Worm (Caenorhabditis elegans): ENCODE results near the gene F56A8.3.

The F56A8.3 gene

DNA sequence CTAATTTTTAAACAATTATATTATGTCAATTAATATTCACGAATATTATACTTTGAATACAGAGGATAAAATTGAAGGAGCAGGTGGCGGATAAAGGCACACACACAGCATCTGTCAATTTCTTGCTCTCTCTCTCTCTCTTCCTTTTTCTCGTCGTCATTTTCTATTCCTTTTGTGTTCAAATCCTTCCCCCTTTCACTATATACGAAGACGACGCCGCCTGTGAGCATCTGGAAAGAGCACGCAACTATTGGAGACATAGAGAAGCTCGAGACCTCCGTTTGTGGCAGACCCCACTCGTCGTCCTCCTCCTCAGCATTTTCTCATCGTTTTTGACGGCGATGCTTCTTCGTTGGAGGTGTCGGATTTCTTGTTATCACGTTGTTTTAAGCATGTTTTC, 1.5 kb downstream of the F56A8.3 start:
- peak; percentile 45 to 57 for TF ChIP-seq efl-1 (optimal IDR thresholded peaks at IDR 0.05)
- TF ChIP-seq efl-1 (GFP tag; optimal IDR thresholded peaks at IDR 0.05 in 1 of 2), result peak in 1 of 2 experiments; percentile 28
- no peak for TF ChIP-seq pqm-1 (tag; optimal IDR thresholded peaks at IDR 0.05)
- TF ChIP-seq unc-86 (tag; optimal IDR thresholded peaks at IDR 0.05), result peak; percentile 37
- TF ChIP-seq elt-3 (tag; optimal IDR thresholded peaks at IDR 0.05), result no peak
- TF ChIP-seq efl-3 (GFP tag; optimal IDR thresholded peaks at IDR 0.05), result no peak
- TF ChIP-seq fos-1 (tag; optimal IDR thresholded peaks at IDR 0.05), result no peak
- TF ChIP-seq pax-3 (tag; optimal IDR thresholded peaks at IDR 0.05), result no peak
- TF ChIP-seq ceh-88 (GFP tag; IDR thresholded peaks at IDR 0.05), result no peak
- peak in 1 of 2 experiments; percentile 29 for TF ChIP-seq lsy-2 (tag; optimal IDR thresholded peaks at IDR 0.05)
- TF ChIP-seq lin-14 (GFP tag; optimal IDR thresholded peaks at IDR 0.05), result peak; percentile 71
- no peak for TF ChIP-seq nhr-84 (tag; optimal IDR thresholded peaks at IDR 0.05)
- no peak for TF ChIP-seq lin-15B (tag; optimal IDR thresholded peaks at IDR 0.05)
- no peak for TF ChIP-seq mef-2 (tag; optimal IDR thresholded peaks at IDR 0.05)
- no peak for TF ChIP-seq fkh-10 (GFP tag; optimal IDR thresholded peaks at IDR 0.05)
- TF ChIP-seq skn-1 (tag; optimal IDR thresholded peaks at IDR 0.05), result no peak
- no peak for TF ChIP-seq rnt-1 (tag; optimal IDR thresholded peaks at IDR 0.05)
- TF ChIP-seq ets-5 (GFP tag; IDR thresholded peaks at IDR 0.05), result no peak
- TF ChIP-seq lir-3 (tag; optimal IDR thresholded peaks at IDR 0.05; ENCODE audit: poor library complexity), result no peak
- TF ChIP-seq F16B12.6 (tag; optimal IDR thresholded peaks at IDR 0.05), result peak; percentile 19
- no peak for TF ChIP-seq irx-1 (tag; optimal IDR thresholded peaks at IDR 0.05)
- TF ChIP-seq egl-13 (tag; optimal IDR thresholded peaks at IDR 0.05), result no peak
- no peak for TF ChIP-seq snpc-4 (tag; optimal IDR thresholded peaks at IDR 0.05)
- no peak for TF ChIP-seq tlp-1 (tag; optimal IDR thresholded peaks at IDR 0.05)
- TF ChIP-seq dsc-1 (tag; optimal IDR thresholded peaks at IDR 0.05), result peak; percentile 17
- no peak for TF ChIP-seq hlh-17 (GFP tag; optimal IDR thresholded peaks at IDR 0.05; ENCODE audit: borderline replicate concordance)
- no peak for TF ChIP-seq lin-13 (GFP tag; optimal IDR thresholded peaks at IDR 0.05)
- peak; percentile 34 for TF ChIP-seq snu-23 (GFP tag; optimal IDR thresholded peaks at IDR 0.05)
- TF ChIP-seq ceh-8 (GFP tag; optimal IDR thresholded peaks at IDR 0.05), result no peak
- peak; percentile 5; the same call in 1 of the 2 replicates for TF ChIP-seq isw-1 (GFP tag; IDR thresholded peaks at IDR 0.05)
- TF ChIP-seq fkh-8 (tag; optimal IDR thresholded peaks at IDR 0.05), result peak; percentile 67
- TF ChIP-seq zag-1 (tag; optimal IDR thresholded peaks at IDR 0.05), result no peak
- TF ChIP-seq sox-4 (tag; optimal IDR thresholded peaks at IDR 0.05), result no peak
- no peak for TF ChIP-seq vab-15 (tag; optimal IDR thresholded peaks at IDR 0.05)
- TF ChIP-seq unc-98 (GFP tag; IDR thresholded peaks at IDR 0.05), result no peak
- peak in 1 of 3 experiments; percentile 42 for TF ChIP-seq dpl-1 (GFP tag; optimal IDR thresholded peaks at IDR 0.05)
- TF ChIP-seq swsn-7 (tag; optimal IDR thresholded peaks at IDR 0.05), result peak; percentile 43
- TF ChIP-seq aha-1 (tag; optimal IDR thresholded peaks at IDR 0.05), result no peak
- TF ChIP-seq nhr-71 (tag; optimal IDR thresholded peaks at IDR 0.05), result peak; percentile 39
- no peak for TF ChIP-seq ceh-90 (tag; optimal IDR thresholded peaks at IDR 0.05)
- TF ChIP-seq sptf-1 (tag; optimal IDR thresholded peaks at IDR 0.05), result no peak
- TF ChIP-seq ztf-11 (tag; optimal IDR thresholded peaks at IDR 0.05), result peak in 1 of 2 experiments; percentile 58
- TF ChIP-seq ceh-82 (tag; optimal IDR thresholded peaks at IDR 0.05), result peak in 2 of 3 experiments; percentile 10 to 27
- TF ChIP-seq mdl-1 (tag; optimal IDR thresholded peaks at IDR 0.05), result no peak
- TF ChIP-seq zip-4 (GFP tag; optimal IDR thresholded peaks at IDR 0.05), result no peak
- TF ChIP-seq unc-62 (GFP tag; optimal IDR thresholded peaks at IDR 0.05), result no peak
- TF ChIP-seq tbx-2 (tag; optimal IDR thresholded peaks at IDR 0.05), result peak; percentile 14
- TF ChIP-seq lin-39 (tag; optimal IDR thresholded peaks at IDR 0.05), result no peak
- TF ChIP-seq hlh-4 (tag; optimal IDR thresholded peaks at IDR 0.05), result no peak
- TF ChIP-seq nhr-47 (tag; optimal IDR thresholded peaks at IDR 0.05), result peak; percentile 31
- no peak for TF ChIP-seq C34B4.2 (tag; optimal IDR thresholded peaks at IDR 0.05)
- TF ChIP-seq ztf-4 (tag; optimal IDR thresholded peaks at IDR 0.05), result no peak
- TF ChIP-seq hpl-2 (GFP tag; optimal IDR thresholded peaks at IDR 0.05), result no peak
- no peak for TF ChIP-seq nhr-12 (tag; optimal IDR thresholded peaks at IDR 0.05)
